Worm (Caenorhabditis elegans) whole organism, L1 larva: ENCODE measurements around the gene zim-1.
A peak's percentile ranks its signal among the peaks of the same experiment; 100 is the strongest.

Experiments
- C16A3.4 ChIP-seq: fragments of 150-350 bp; optimal IDR thresholded peaks from 2 replicates; lab custom pipeline; 2014; ENCODE audit warnings: missing biosample characterization, missing genetic modification characterization
- F16B12.6 ChIP-seq: fragments of 150-350 bp; optimal IDR thresholded peaks from 2 replicates; lab custom pipeline; 2014; ENCODE audit warnings: missing biosample characterization, missing genetic modification characterization
- ama-1 ChIP-seq: fragments of 150-350 bp; optimal IDR thresholded peaks from 2 replicates; lab custom pipeline; 2014
- ceh-82 ChIP-seq, 3 experiments: fragments of 150-350 bp in 1 of 3; sonication (generic microtip) in 2 of 3; optimal IDR thresholded peaks; 2 replicates each; lab custom pipeline; 2014 to 2017; ENCODE audit warnings: missing biosample characterization in 3 of 3, missing genetic modification characterization in 3 of 3
- dsc-1 ChIP-seq: sonication (generic microtip); optimal IDR thresholded peaks from 2 replicates; lab custom pipeline; 2016; ENCODE audit warnings: mild to moderate bottlenecking, missing genetic modification characterization, missing compliant biosample characterization
- efl-1 ChIP-seq, 4 experiments: fragments of 150-350 bp; optimal IDR thresholded peaks in 3 of 4; peaks in 1 of 4; 1 replicate in 1 of 4; 2 replicates in 3 of 4; lab custom pipeline; 2014; ENCODE audit warnings: missing biosample characterization in 2 of 4, missing genetic modification characterization in 2 of 4, missing genetic modification reagents in 2 of 4
- efl-3 ChIP-seq: fragments of 200-800 bp; sonication (Bioruptor generic); optimal IDR thresholded peaks from 2 replicates; lab custom pipeline; 2018; ENCODE audit warnings: mild to moderate bottlenecking, missing genetic modification characterization, missing compliant biosample characterization
- egl-13 ChIP-seq: sonication (generic microtip); optimal IDR thresholded peaks from 2 replicates; lab custom pipeline; 2016; ENCODE audit warnings: missing genotype, missing genetic modification reagents, missing genetic modification characterization, missing compliant biosample characterization
- egl-27 ChIP-seq, 2 experiments: fragments of 150-350 bp in 1 of 2; sonication (generic microtip); optimal IDR thresholded peaks; 3 replicates each; lab custom pipeline; 2017 to 2018; ENCODE audit warnings: missing biosample characterization in 2 of 2, missing genetic modification characterization in 2 of 2, missing genetic modification reagents in 2 of 2
- elt-2 ChIP-seq: sonication (generic microtip); optimal IDR thresholded peaks from 2 replicates; lab custom pipeline; 2016; ENCODE audit warnings: missing genetic modification characterization, mild to moderate bottlenecking, inconsistent platforms, missing compliant biosample characterization, missing genetic modification reagents
- elt-3 ChIP-seq, 6 experiments: fragments of 150-350 bp in 1 of 6; sonication (generic microtip); optimal IDR thresholded peaks; 2 replicates each; lab custom pipeline; 2017 to 2018; ENCODE audit warnings: missing biosample characterization in 6 of 6, missing genetic modification characterization in 6 of 6, inconsistent platforms in 1 of 6
- hlh-17 ChIP-seq: fragments of 200-800 bp; sonication (Bioruptor generic); optimal IDR thresholded peaks from 2 replicates; lab custom pipeline; 2018; ENCODE audit warnings: missing genetic modification characterization, mild to moderate bottlenecking, missing compliant biosample characterization, moderate library complexity, borderline replicate concordance
- hlh-4 ChIP-seq: sonication (generic microtip); optimal IDR thresholded peaks from 2 replicates; lab custom pipeline; 2016; ENCODE audit warnings: mild to moderate bottlenecking, missing genetic modification characterization, missing compliant biosample characterization
- lin-13 ChIP-seq: fragments of 150-350 bp; optimal IDR thresholded peaks from 2 replicates; lab custom pipeline; 2014; ENCODE audit warnings: missing biosample characterization, missing genetic modification reagents, missing genetic modification characterization
- lin-35 ChIP-seq, 2 experiments: fragments of 150-350 bp; optimal IDR thresholded peaks; 2 replicates each; lab custom pipeline; 2014; ENCODE audit warnings: missing biosample characterization in 2 of 2, missing genetic modification characterization in 2 of 2, missing genetic modification reagents in 2 of 2
- lin-39 ChIP-seq: fragments of 150-350 bp; optimal IDR thresholded peaks from 2 replicates; lab custom pipeline; 2014; ENCODE audit warnings: missing biosample characterization, missing genetic modification reagents, missing genetic modification characterization
- lir-3 ChIP-seq: sonication (generic microtip); optimal IDR thresholded peaks from 2 replicates; lab custom pipeline; 2016; ENCODE audit warnings: mild to moderate bottlenecking, missing genetic modification characterization, moderate library complexity, missing compliant biosample characterization; ENCODE audit not compliant: poor library complexity
- lsy-2 ChIP-seq, 2 experiments: fragments of 150-350 bp; optimal IDR thresholded peaks; 2 replicates each; lab custom pipeline; 2014; ENCODE audit warnings: missing biosample characterization in 2 of 2, missing genetic modification characterization in 2 of 2
- mef-2 ChIP-seq: fragments of 150-350 bp; optimal IDR thresholded peaks from 2 replicates; lab custom pipeline; 2014; ENCODE audit warnings: missing biosample characterization, missing genetic modification characterization
- nhr-20 ChIP-seq: sonication (generic microtip); optimal IDR thresholded peaks from 2 replicates; lab custom pipeline; 2016; ENCODE audit warnings: mild to moderate bottlenecking, missing genetic modification characterization, missing compliant biosample characterization
- nhr-47 ChIP-seq: sonication (generic microtip); optimal IDR thresholded peaks from 2 replicates; lab custom pipeline; 2016; ENCODE audit warnings: mild to moderate bottlenecking, missing genetic modification characterization, moderate library complexity, missing compliant biosample characterization
- nhr-71 ChIP-seq: sonication (generic microtip); optimal IDR thresholded peaks from 2 replicates; lab custom pipeline; 2016; ENCODE audit warnings: mild to moderate bottlenecking, missing genetic modification characterization, moderate library complexity, missing compliant biosample characterization
- nhr-77 ChIP-seq: fragments of 150-350 bp; optimal IDR thresholded peaks from 2 replicates; lab custom pipeline; 2014; ENCODE audit warnings: missing biosample characterization, missing genetic modification characterization
- nhr-90 ChIP-seq: sonication (generic microtip); optimal IDR thresholded peaks from 2 replicates; lab custom pipeline; 2016; ENCODE audit warnings: mild to moderate bottlenecking, missing genetic modification characterization, missing compliant biosample characterization; ENCODE audit not compliant: poor library complexity
- pax-3 ChIP-seq: fragments of 200-800 bp; sonication (Bioruptor generic); optimal IDR thresholded peaks from 2 replicates; lab custom pipeline; 2018; ENCODE audit warnings: mild to moderate bottlenecking, missing genetic modification characterization, moderate library complexity, missing compliant biosample characterization
- pqm-1 ChIP-seq: sonication (generic microtip); optimal IDR thresholded peaks from 3 replicates; lab custom pipeline; 2017; ENCODE audit warnings: missing biosample characterization, missing genetic modification characterization
- rnt-1 ChIP-seq: sonication (generic microtip); optimal IDR thresholded peaks from 2 replicates; lab custom pipeline; 2016; ENCODE audit warnings: mild to moderate bottlenecking, missing genetic modification characterization, moderate library complexity, missing compliant biosample characterization
- skn-1 ChIP-seq: fragments of 150-350 bp; optimal IDR thresholded peaks from 2 replicates; lab custom pipeline; 2014; ENCODE audit warnings: missing biosample characterization, missing genetic modification characterization
- snpc-4 ChIP-seq: fragments of 150-350 bp; optimal IDR thresholded peaks from 2 replicates; lab custom pipeline; 2014; ENCODE audit warnings: missing biosample characterization, missing genetic modification characterization
- sptf-1 ChIP-seq: fragments of 150-350 bp; optimal IDR thresholded peaks from 2 replicates; lab custom pipeline; 2014; ENCODE audit warnings: missing biosample characterization, missing genetic modification characterization
- swsn-7 ChIP-seq: sonication (generic microtip); optimal IDR thresholded peaks from 2 replicates; lab custom pipeline; 2016; ENCODE audit warnings: missing genetic modification characterization, missing compliant biosample characterization
- tlp-1 ChIP-seq: fragments of 150-350 bp; optimal IDR thresholded peaks from 2 replicates; lab custom pipeline; 2014; ENCODE audit warnings: missing biosample characterization, missing genetic modification characterization
- unc-62 ChIP-seq: fragments of 150-350 bp; optimal IDR thresholded peaks from 2 replicates; lab custom pipeline; 2014; ENCODE audit warnings: missing biosample characterization, missing genetic modification reagents, missing genetic modification characterization
- vab-15 ChIP-seq: sonication (generic microtip); optimal IDR thresholded peaks from 2 replicates; lab custom pipeline; 2017; ENCODE audit warnings: missing genotype, mild to moderate bottlenecking, missing genetic modification characterization, missing compliant biosample characterization
- ztf-4 ChIP-seq: fragments of 150-350 bp; optimal IDR thresholded peaks from 2 replicates; lab custom pipeline; 2014; ENCODE audit warnings: missing biosample characterization, missing genetic modification characterization

The zim-1 gene

DNA sequence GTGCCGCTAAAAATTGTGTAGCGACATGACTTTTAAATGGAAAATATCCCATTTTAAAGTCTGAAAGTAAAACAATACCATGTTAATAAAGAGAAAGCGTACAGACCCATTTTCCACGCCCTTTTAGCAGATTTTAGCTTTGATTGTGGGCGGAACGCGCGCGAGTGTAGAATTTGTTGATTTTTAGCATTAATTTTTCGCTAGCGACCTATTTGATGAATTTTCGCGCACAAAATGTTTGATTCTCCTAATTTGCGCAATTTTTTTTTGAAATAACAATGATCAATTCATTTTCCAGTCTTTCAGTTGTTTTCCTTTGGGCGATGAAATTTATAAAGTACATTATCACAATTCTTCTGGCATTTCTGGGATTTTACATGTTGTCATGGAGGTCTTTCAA is 13.2 kb upstream of the zim-1 start, which contains the start of gene T07G12.3:
TSS of gene T07G12.3 (plus strand) at position 301 of the 400 bp plus-strand sequence.
- TF ChIP-seq lin-39 (tag; lab: Kevin White, UChicago), result no peak
- no peak for TF ChIP-seq lir-3 (tag; lab: Kevin White, UChicago)
- TF ChIP-seq hlh-4 (tag; lab: Kevin White, UChicago), result no peak

DNA sequence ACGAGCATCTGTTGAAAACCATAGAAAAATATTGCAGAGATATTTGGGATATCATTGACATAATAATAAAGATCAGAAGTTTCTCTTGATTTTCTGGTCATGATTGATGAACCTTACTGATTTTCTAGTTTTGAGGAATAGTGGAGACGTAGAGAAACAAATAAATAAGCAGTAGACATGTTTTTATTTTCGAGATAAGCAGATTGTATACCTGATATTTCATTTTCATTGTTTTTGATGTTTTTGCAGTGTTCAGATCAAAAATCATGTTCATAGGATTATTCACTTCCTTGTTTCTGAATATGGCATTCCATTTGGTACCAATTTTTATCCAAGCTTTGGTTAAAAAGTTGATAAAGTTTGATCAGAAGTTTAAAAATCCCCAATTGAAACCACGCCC is 8.3 kb upstream of the zim-1 start, which contains the start of gene T07G12.4:
TSS of gene T07G12.4 (minus strand) at position 101 of the 400 bp plus-strand sequence.
- TF ChIP-seq egl-13 (tag; lab: Kevin White, UChicago) (no peak), ceh-82 (tag; optimal IDR thresholded peaks at IDR 0.05; lab: Kevin White, UChicago) (no peak), pax-3 (tag; lab: Kevin White, UChicago) (no peak), snpc-4 (tag; lab: Kevin White, UChicago) (no peak), dsc-1 (tag; lab: Kevin White, UChicago) (no peak), hlh-17 (GFP tag; lab: Kevin White, UChicago) (no peak), pqm-1 (tag; lab: Kevin White, UChicago) (no peak), efl-1 (optimal IDR thresholded peaks at IDR 0.05; lab: Kevin White, UChicago) (no peak), efl-1 (GFP tag; optimal IDR thresholded peaks at IDR 0.05 in 1 of 2; lab: Kevin White, UChicago) (no peak), lin-35 (GFP tag; optimal IDR thresholded peaks at IDR 0.05; lab: Kevin White, UChicago) (no peak), elt-3 (tag; optimal IDR thresholded peaks at IDR 0.05; lab: Kevin White, UChicago) (no peak), elt-2 (tag; lab: Kevin White, UChicago) (no peak), swsn-7 (no peak), lin-39 (tag; lab: Kevin White, UChicago) (no peak), ztf-4 (tag; lab: Kevin White, UChicago) (no peak), egl-27 (tag; optimal IDR thresholded peaks at IDR 0.05; lab: Kevin White, UChicago) (no peak), C16A3.4 (no peak), nhr-20 (tag; lab: Kevin White, UChicago) (no peak), efl-3 (no peak), rnt-1 (no peak)

DNA sequence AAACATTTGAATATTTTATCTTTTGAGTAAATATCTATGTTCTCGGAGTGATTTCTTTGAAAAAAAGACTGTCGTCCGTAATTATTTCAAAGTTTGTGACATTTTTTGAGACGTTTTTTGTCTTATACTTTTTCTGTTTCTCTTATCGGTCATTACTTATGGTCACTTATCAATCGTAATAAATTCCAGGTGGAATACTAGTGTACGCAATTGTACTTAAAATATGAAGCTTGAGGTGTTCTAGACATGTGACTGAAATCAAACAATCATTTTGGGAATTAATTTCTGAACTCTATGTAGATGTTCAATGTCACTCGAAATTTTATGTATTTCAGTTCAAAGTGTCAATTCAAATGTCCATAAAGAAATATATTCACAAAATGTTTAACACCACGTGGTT is 4.6 kb upstream of the zim-1 start:
- TF ChIP-seq nhr-71 (no peak), elt-2 (tag; lab: Kevin White, UChicago) (peak; percentile 52)

DNA sequence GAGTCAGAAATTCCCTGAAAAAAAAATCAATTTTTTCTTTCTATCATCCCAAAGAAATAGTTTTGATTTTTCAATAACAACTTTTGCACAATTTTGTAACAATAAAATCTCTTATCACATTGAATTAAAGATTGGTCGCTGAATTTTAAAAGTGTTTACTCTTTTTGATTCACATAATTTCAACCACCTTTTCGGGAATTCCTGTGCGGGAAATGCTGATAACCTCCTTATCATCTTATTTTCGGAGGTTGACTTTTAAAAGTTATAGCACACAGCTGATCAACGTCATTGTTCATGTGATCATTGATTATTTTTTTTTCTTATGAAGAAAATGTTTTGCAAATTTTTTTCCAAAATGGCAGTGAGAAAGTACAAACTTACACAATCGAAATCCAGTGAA is 3.5 kb upstream of the zim-1 start:
- TF ChIP-seq mef-2 (tag; lab: Kevin White, UChicago), result no peak
- peak; percentile 70 for TF ChIP-seq pqm-1 (tag; lab: Kevin White, UChicago)
- peak; percentile 12 for TF ChIP-seq tlp-1 (tag; lab: Kevin White, UChicago)
- no peak for TF ChIP-seq vab-15 (tag; lab: Kevin White, UChicago)
- TF ChIP-seq lin-13 (GFP tag; lab: Kevin White, UChicago), result no peak
- TF ChIP-seq nhr-77, result no peak
- TF ChIP-seq nhr-90 (tag; lab: Kevin White, UChicago), result peak; percentile 38
- no peak for TF ChIP-seq F16B12.6 (tag; lab: Kevin White, UChicago)
- no peak for TF ChIP-seq unc-62
- TF ChIP-seq nhr-47 (tag; lab: Kevin White, UChicago), result no peak
- TF ChIP-seq elt-2 (tag; lab: Kevin White, UChicago), result peak; percentile 95
- no peak for TF ChIP-seq lsy-2 (tag; optimal IDR thresholded peaks at IDR 0.05; lab: Kevin White, UChicago)
- no peak for TF ChIP-seq sptf-1 (tag; lab: Kevin White, UChicago)
- TF ChIP-seq efl-3, result no peak
- no peak for TF ChIP-seq skn-1 (tag; lab: Kevin White, UChicago)
- TF ChIP-seq egl-13 (tag; lab: Kevin White, UChicago), result no peak
- no peak for TF ChIP-seq ama-1 (lab: Kevin White, UChicago)
- TF ChIP-seq, all 84 proteins: peak for 4
